Fruit fly (Drosophila melanogaster) whole organism, prepupa: ENCODE data around the gene CG45100.
A peak's percentile ranks its signal among the peaks of the same experiment; 100 is the strongest.

Experiments used
- Blimp-1 ChIP-seq: fragments of 200-800 bp; sonication (Bioruptor generic); optimal IDR thresholded peaks from 3 replicates; lab custom pipeline; 2017; ENCODE audit warnings: missing biosample characterization, missing genetic modification characterization, mild to moderate bottlenecking, moderate library complexity, missing genetic modification reagents
- CG10631 ChIP-seq: fragments of 200-800 bp; sonication (Bioruptor generic); optimal IDR thresholded peaks from 2 replicates; lab custom pipeline; 2016; ENCODE audit warnings: missing biosample characterization, missing genetic modification characterization
- CG10669 ChIP-seq: fragments of 200-800 bp; sonication (Bioruptor generic); optimal IDR thresholded peaks from 3 replicates; lab custom pipeline; 2018; ENCODE audit warnings: missing biosample characterization, mild to moderate bottlenecking, missing genetic modification characterization, moderate library complexity
- CG11294 ChIP-seq: fragments of 200-800 bp; sonication (Bioruptor generic); IDR thresholded peaks from 2 replicates; pipeline ENCODE4 v1.3.6; 2022; ENCODE audit warnings: missing biosample characterization, missing genetic modification characterization
- CG11762 ChIP-seq: fragments of 200-800 bp; sonication (Bioruptor generic); optimal IDR thresholded peaks from 3 replicates; lab custom pipeline; 2016; ENCODE audit warnings: missing biosample characterization, missing genetic modification characterization; ENCODE audit not compliant: insufficient read depth
- CG11902 ChIP-seq: fragments of 200-800 bp; sonication (Bioruptor generic); optimal IDR thresholded peaks from 3 replicates; lab custom pipeline; 2016; ENCODE audit warnings: missing biosample characterization, missing genetic modification characterization
- CG15336 ChIP-seq: fragments of 200-800 bp; sonication (Bioruptor generic); IDR thresholded peaks from 2 replicates; pipeline ENCODE4 v1.3.6; 2022; ENCODE audit warnings: missing biosample characterization, missing genetic modification characterization
- CG1621 ChIP-seq: fragments of 200-800 bp; sonication (Bioruptor generic); optimal IDR thresholded peaks from 3 replicates; lab custom pipeline; 2018; ENCODE audit warnings: missing biosample characterization, mild to moderate bottlenecking, missing genetic modification characterization
- CG16779 ChIP-seq: fragments of 200-800 bp; sonication (Bioruptor generic); optimal IDR thresholded peaks from 3 replicates; lab custom pipeline; 2017; ENCODE audit warnings: missing biosample characterization, mild to moderate bottlenecking, missing genetic modification characterization
- CG3032 ChIP-seq: fragments of 200-800 bp; optimal IDR thresholded peaks from 2 replicates; lab custom pipeline; 2019; ENCODE audit warnings: missing biosample characterization, mild to moderate bottlenecking, missing genetic modification characterization, moderate library complexity
- CG3919 ChIP-seq: fragments of 200-800 bp; sonication (Bioruptor generic); optimal IDR thresholded peaks from 3 replicates; lab custom pipeline; 2016; ENCODE audit warnings: missing biosample characterization, missing genetic modification characterization
- CG6163 ChIP-seq: fragments of 200-800 bp; sonication (Bioruptor generic); IDR thresholded peaks from 3 replicates; pipeline ENCODE4 v1.3.6; 2022; ENCODE audit warnings: missing biosample characterization, missing genetic modification characterization
- CG6276 ChIP-seq: fragments of 200-800 bp; sonication (Bioruptor generic); optimal IDR thresholded peaks from 2 replicates; lab custom pipeline; 2017; ENCODE audit warnings: missing biosample characterization, mild to moderate bottlenecking, missing genetic modification characterization
- CG6792 ChIP-seq: fragments of 200-800 bp; sonication (Bioruptor generic); optimal IDR thresholded peaks from 3 replicates; lab custom pipeline; 2016; ENCODE audit warnings: missing biosample characterization, missing genetic modification characterization
- CG6808 ChIP-seq: fragments of 200-800 bp; sonication (Bioruptor generic); optimal IDR thresholded peaks from 3 replicates; lab custom pipeline; 2017; ENCODE audit warnings: missing biosample characterization, missing genetic modification characterization, mild to moderate bottlenecking, moderate library complexity, missing genetic modification reagents
- CG6854 ChIP-seq: fragments of 200-800 bp; sonication (Bioruptor generic); optimal IDR thresholded peaks from 2 replicates; lab custom pipeline; 2017; ENCODE audit warnings: missing biosample characterization, mild to moderate bottlenecking, missing genetic modification characterization
- CG7368 ChIP-seq: fragments of 200-800 bp; sonication (Bioruptor generic); optimal IDR thresholded peaks from 3 replicates; lab custom pipeline; 2016; ENCODE audit warnings: missing biosample characterization, missing genetic modification characterization
- CG8119 ChIP-seq: fragments of 200-800 bp; sonication (Bioruptor generic); IDR thresholded peaks from 3 replicates; pipeline ENCODE4 v1.3.6; 2022; ENCODE audit warnings: missing biosample characterization, missing genetic modification characterization
- CG8632 ChIP-seq: fragments of 200-800 bp; sonication (Bioruptor generic); optimal IDR thresholded peaks from 3 replicates; lab custom pipeline; 2016; ENCODE audit warnings: missing biosample characterization, missing genetic modification characterization
- CG9139 ChIP-seq: fragments of 200-800 bp; sonication (Bioruptor generic); optimal IDR thresholded peaks from 3 replicates; lab custom pipeline; 2017; ENCODE audit warnings: missing biosample characterization, mild to moderate bottlenecking, missing genetic modification characterization
- Eip78C ChIP-seq: fragments of 200-800 bp; sonication (Bioruptor generic); peaks from one replicate; lab custom pipeline; 2016; ENCODE audit warnings: missing biosample characterization, missing genetic modification characterization
- Ets96B ChIP-seq: fragments of 200-800 bp; optimal IDR thresholded peaks from 2 replicates; lab custom pipeline; 2019; ENCODE audit warnings: missing biosample characterization, mild to moderate bottlenecking, missing genetic modification characterization, moderate library complexity
- Gug ChIP-seq: fragments of 200-800 bp; sonication (Bioruptor generic); IDR thresholded peaks from 2 replicates; pipeline ENCODE4 v1.3.6; 2022; ENCODE audit warnings: missing biosample characterization, missing genetic modification characterization
- Hr4 ChIP-seq: fragments of 200-800 bp; sonication (Bioruptor generic); optimal IDR thresholded peaks from 3 replicates; lab custom pipeline; 2016; ENCODE audit warnings: missing biosample characterization, missing genetic modification characterization
- Lpt ChIP-seq: fragments of 200-800 bp; sonication (Bioruptor generic); optimal IDR thresholded peaks from 3 replicates; lab custom pipeline; 2016; ENCODE audit warnings: missing biosample characterization, missing genetic modification characterization
- Smox ChIP-seq: fragments of 200-800 bp; sonication (Bioruptor generic); optimal IDR thresholded peaks from 3 replicates; lab custom pipeline; 2016; ENCODE audit warnings: missing biosample characterization, missing genetic modification characterization
- Sox14 ChIP-seq: fragments of 200-800 bp; sonication (Bioruptor generic); optimal IDR thresholded peaks from 3 replicates; lab custom pipeline; 2016; ENCODE audit warnings: missing biosample characterization, missing genetic modification characterization
- Sox15 ChIP-seq: fragments of 200-800 bp; sonication (Bioruptor generic); optimal IDR thresholded peaks from 3 replicates; lab custom pipeline; 2016; ENCODE audit warnings: missing biosample characterization, missing genetic modification characterization
- acj6 ChIP-seq: fragments of 200-800 bp; sonication (Bioruptor generic); optimal IDR thresholded peaks from 3 replicates; lab custom pipeline; 2016; ENCODE audit warnings: missing biosample characterization, missing genetic modification characterization
- cyc ChIP-seq: fragments of 200-800 bp; sonication (Bioruptor generic); optimal IDR thresholded peaks from 3 replicates; lab custom pipeline; 2016; ENCODE audit warnings: missing biosample characterization, missing genetic modification characterization
- dac ChIP-seq: fragments of 200-800 bp; sonication (Bioruptor generic); optimal IDR thresholded peaks from 2 replicates; lab custom pipeline; 2017; ENCODE audit warnings: missing biosample characterization, mild to moderate bottlenecking, missing genetic modification characterization
- dsx ChIP-seq: fragments of 200-800 bp; optimal IDR thresholded peaks from 3 replicates; lab custom pipeline; 2019; ENCODE audit warnings: missing biosample characterization, mild to moderate bottlenecking, missing genetic modification characterization, moderate library complexity; ENCODE audit not compliant: poor library complexity, severe bottlenecking
- eg ChIP-seq: fragments of 200-800 bp; sonication (Bioruptor generic); IDR thresholded peaks from 3 replicates; pipeline ENCODE4 v1.3.6; 2022; ENCODE audit warnings: missing biosample characterization, missing genetic modification characterization
- fd59A ChIP-seq: fragments of 200-800 bp; sonication (Bioruptor generic); optimal IDR thresholded peaks from 2 replicates; lab custom pipeline; 2017; ENCODE audit warnings: missing biosample characterization, mild to moderate bottlenecking, missing genetic modification characterization, missing genetic modification reagents
- fkh ChIP-seq: fragments of 200-800 bp; sonication (Bioruptor generic); optimal IDR thresholded peaks from 3 replicates; lab custom pipeline; 2017; ENCODE audit warnings: missing biosample characterization, mild to moderate bottlenecking, missing genetic modification characterization, moderate library complexity
- spab ChIP-seq: fragments of 200-800 bp; sonication (Bioruptor generic); optimal IDR thresholded peaks from 2 replicates; lab custom pipeline; 2017; ENCODE audit warnings: missing biosample characterization, mild to moderate bottlenecking, missing genetic modification characterization, missing genetic modification reagents
- ss ChIP-seq, 2 experiments: fragments of 200-800 bp; sonication (Bioruptor generic); optimal IDR thresholded peaks; 2 replicates in 1 of 2; 3 replicates in 1 of 2; lab custom pipeline; 2017 to 2018; ENCODE audit warnings: mild to moderate bottlenecking in 2 of 2, missing biosample characterization in 2 of 2, missing genetic modification characterization in 2 of 2, moderate library complexity in 1 of 2
- svp ChIP-seq: fragments of 200-800 bp; sonication (Bioruptor generic); peaks from one replicate; lab custom pipeline; 2016; ENCODE audit warnings: missing biosample characterization, missing genetic modification characterization
- vri ChIP-seq: fragments of 200-800 bp; sonication (Bioruptor generic); optimal IDR thresholded peaks from 3 replicates; lab custom pipeline; 2016; ENCODE audit warnings: missing biosample characterization, mild to moderate bottlenecking, missing genetic modification characterization

Gene CG45100

dm6 chr3R:5518627-5519026, 44.2 kb upstream of the CG45100 start (continued):
- TF ChIP-seq CG7368 (GFP tag; lab: Kevin White, UChicago), result peak; percentile 41
- TF ChIP-seq vri (GFP tag; lab: Kevin White, UChicago), result peak; percentile 30
- peak; percentile 63 for TF ChIP-seq fd59A
- peak; percentile 74 for TF ChIP-seq CG10669
- TF ChIP-seq fkh, result no peak
- TF ChIP-seq acj6 (GFP tag; lab: Kevin White, UChicago), result peak; percentile 63
- peak; percentile 40 for TF ChIP-seq Ets96B (tag; lab: Kevin White, UChicago)
- TF ChIP-seq CG11294 (GFP tag; lab: Robert Waterston, UW), result peak; percentile 22; the same call in 1 of the 2 replicates
- no peak for TF ChIP-seq Lpt (GFP tag; lab: Kevin White, UChicago)
- TF ChIP-seq CG3032 (tag; lab: Kevin White, UChicago), result peak; percentile 48
- TF ChIP-seq, all 60 proteins: peak for 52

dm6 chr3R:5517876-5518211, 43.4 kb upstream of the CG45100 start:
- no peak for TF ChIP-seq Smox (GFP tag; lab: Kevin White, UChicago)
- no peak for TF ChIP-seq CG6808
- TF ChIP-seq CG9139 (GFP tag; lab: Kevin White, UChicago), result no peak
- peak; percentile 90 for TF ChIP-seq svp (GFP tag; lab: Kevin White, UChicago)
- TF ChIP-seq, all 60 proteins: peak for 1

dm6 chr3R:5517002-5517875, 42.8 kb upstream of the CG45100 start, which contains the start of gene Itpr:
Gene Itpr, plus strand, starts transcription at chr3R:5517117.
- TF ChIP-seq Lpt (GFP tag; lab: Kevin White, UChicago) (peak; percentile 40), CG6276 (peak; percentile 40), CG8119 (peak; percentile 28; the same call in 1 of the 3 replicates), CG15336 (GFP tag; lab: Robert Waterston, UW) (no peak), CG1621 (tag; lab: Kevin White, UChicago) (peak; percentile 24), Sox14 (GFP tag; lab: Kevin White, UChicago) (peak; percentile 14), CG16779 (tag; lab: Kevin White, UChicago) (peak; percentile 20), CG6854 (peak; percentile 45), vri (GFP tag; lab: Kevin White, UChicago) (peak; percentile 10), CG9139 (GFP tag; lab: Kevin White, UChicago) (peak; percentile 42), Hr4 (GFP tag; lab: Kevin White, UChicago) (no peak), dsx (GFP tag; lab: Kevin White, UChicago) (no peak), CG3919 (GFP tag; lab: Kevin White, UChicago) (peak; percentile 8), svp (GFP tag; lab: Kevin White, UChicago) (peak; percentile 93), acj6 (GFP tag; lab: Kevin White, UChicago) (no peak), ss (GFP tag; optimal IDR thresholded peaks at IDR 0.05; lab: Kevin White, UChicago) (peak; percentile 28 to 54), fkh (peak; percentile 97), Eip78C (GFP tag; lab: Kevin White, UChicago) (peak; percentile 58)

DNA sequence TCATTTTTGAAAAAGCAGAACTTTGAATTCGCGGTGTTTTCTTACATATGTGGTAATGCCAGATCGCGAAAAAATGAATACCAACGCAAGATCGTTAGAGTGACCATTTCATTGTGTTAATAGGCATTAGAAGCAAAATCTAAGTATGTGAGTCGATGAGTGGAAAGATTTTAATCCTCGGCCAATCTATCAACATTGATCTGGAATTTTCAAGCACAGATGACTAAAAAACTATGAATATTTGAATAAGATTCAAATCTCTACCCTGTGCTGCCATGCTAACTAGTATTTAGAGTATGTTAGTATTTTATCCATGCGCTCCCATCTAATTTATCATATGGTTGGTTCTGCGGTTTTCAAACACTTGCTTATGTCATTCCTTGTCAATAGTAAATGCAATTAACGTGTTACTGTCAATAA, 42.2 kb upstream of the CG45100 start:
- TF ChIP-seq cyc, result no peak
- TF ChIP-seq eg (GFP tag; lab: Robert Waterston, UW), result no peak
- TF ChIP-seq Eip78C (GFP tag; lab: Kevin White, UChicago), result peak; percentile 48
- peak; percentile 7 for TF ChIP-seq fkh
- TF ChIP-seq dac, result no peak
- TF ChIP-seq, all 60 proteins: peak for 2

dm6 chr3R:5514759-5515158, 40.4 kb upstream of the CG45100 start:
- no peak for TF ChIP-seq CG15336 (GFP tag; lab: Robert Waterston, UW)
- no peak for TF ChIP-seq CG3032 (tag; lab: Kevin White, UChicago)
- no peak for TF ChIP-seq spab
- peak; percentile 15 for TF ChIP-seq Smox (GFP tag; lab: Kevin White, UChicago)
- TF ChIP-seq Ets96B (tag; lab: Kevin White, UChicago), result no peak
- no peak for TF ChIP-seq acj6 (GFP tag; lab: Kevin White, UChicago)
- no peak for TF ChIP-seq CG10669
- TF ChIP-seq eg (GFP tag; lab: Robert Waterston, UW), result no peak
- no peak for TF ChIP-seq CG6854
- TF ChIP-seq CG11762 (GFP tag; lab: Kevin White, UChicago), result no peak
- TF ChIP-seq CG8632 (GFP tag; lab: Kevin White, UChicago), result no peak
- TF ChIP-seq CG11902 (GFP tag; lab: Kevin White, UChicago), result no peak
- TF ChIP-seq Sox15 (GFP tag; lab: Kevin White, UChicago), result no peak
- TF ChIP-seq CG10631 (GFP tag; lab: Kevin White, UChicago), result no peak
- TF ChIP-seq dsx (GFP tag; lab: Kevin White, UChicago), result no peak
- TF ChIP-seq CG6792 (GFP tag; lab: Kevin White, UChicago), result no peak
- no peak for TF ChIP-seq fkh
- TF ChIP-seq CG7368 (GFP tag; lab: Kevin White, UChicago), result no peak
- no peak for TF ChIP-seq CG6163 (GFP tag; lab: Robert Waterston, UW)
- TF ChIP-seq CG1621 (tag; lab: Kevin White, UChicago), result no peak
- TF ChIP-seq Lpt (GFP tag; lab: Kevin White, UChicago), result no peak
- TF ChIP-seq Gug, result no peak
- TF ChIP-seq Blimp-1 (GFP tag; lab: Kevin White, UChicago), result no peak
